Worm (Caenorhabditis elegans) whole organism, L4/young adult: ENCODE results near the gene vha-7.
"Not testable (repeated sequence)": the region's sequence is repeated elsewhere in the genome, so short reads cannot be mapped to it uniquely, and the experiment has no call there.

Source experiments
- W03F9.2 ChIP-seq: fragments of 150-350 bp; optimal IDR thresholded peaks from 2 replicates; lab custom pipeline; 2014; ENCODE audit warnings: missing biosample characterization, missing genetic modification characterization
- dao-5 ChIP-seq: sonication (generic microtip); optimal IDR thresholded peaks from 2 replicates; lab custom pipeline; 2016; ENCODE audit warnings: missing genotype, missing genetic modification characterization, moderate library complexity, missing compliant biosample characterization
- him-1 ChIP-seq: sonication (generic microtip); optimal IDR thresholded peaks from 2 replicates; lab custom pipeline; 2016; ENCODE audit warnings: missing genotype, missing genetic modification reagents, missing genetic modification characterization, missing compliant biosample characterization

Gene vha-7

DNA sequence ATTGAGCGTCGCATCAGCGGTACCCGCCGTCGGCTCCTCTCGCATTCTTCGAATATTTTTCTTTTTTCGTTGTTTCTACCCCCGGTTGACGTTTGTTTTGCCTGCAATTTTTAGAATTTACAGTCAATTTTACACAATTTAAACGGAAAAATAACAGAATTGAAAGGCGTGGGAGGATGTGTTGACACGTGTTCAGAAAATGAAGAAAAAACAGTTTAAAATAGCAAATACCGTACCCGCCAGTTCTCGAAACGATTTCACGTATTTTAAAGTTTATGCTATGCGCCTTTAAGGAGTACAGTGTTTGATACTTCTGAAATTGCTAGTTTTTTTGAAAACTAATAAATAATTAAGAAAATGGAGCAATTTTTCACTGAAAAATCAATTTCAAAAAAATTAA lies 9.3 kb upstream of the vha-7 start, which contains the start of gene ark-1:
Gene ark-1, minus strand, starts transcription at position 101 of the 400 bp plus-strand sequence.
- TF ChIP-seq dao-5 (tag; lab: Kevin White, UChicago) = no peak
- TF ChIP-seq him-1 (tag; lab: Kevin White, UChicago) = no peak
- TF ChIP-seq W03F9.2 (tag; lab: Kevin White, UChicago) = no peak

DNA sequence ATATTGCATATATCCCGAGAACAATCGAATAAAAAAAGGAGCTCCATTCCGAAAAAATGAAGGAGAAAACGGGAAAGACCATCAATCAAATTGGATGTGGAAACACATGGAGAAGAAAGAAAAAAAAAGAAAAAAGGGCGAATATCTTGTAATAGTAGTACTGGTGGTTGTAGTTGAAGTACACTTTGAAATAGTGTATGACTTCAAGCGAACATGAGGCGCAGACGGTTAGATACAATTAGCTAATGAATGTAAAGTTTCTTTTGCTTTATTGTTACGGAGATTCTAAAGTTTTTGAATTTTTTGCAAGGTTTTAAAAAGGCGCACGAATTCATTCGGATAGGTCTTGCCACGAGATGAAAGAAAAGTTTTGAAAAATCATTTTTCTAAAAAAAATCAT lies 7.8 kb upstream of the vha-7 start:
- TF ChIP-seq dao-5 (tag; lab: Kevin White, UChicago) (no peak), W03F9.2 (tag; lab: Kevin White, UChicago) (no peak)

DNA sequence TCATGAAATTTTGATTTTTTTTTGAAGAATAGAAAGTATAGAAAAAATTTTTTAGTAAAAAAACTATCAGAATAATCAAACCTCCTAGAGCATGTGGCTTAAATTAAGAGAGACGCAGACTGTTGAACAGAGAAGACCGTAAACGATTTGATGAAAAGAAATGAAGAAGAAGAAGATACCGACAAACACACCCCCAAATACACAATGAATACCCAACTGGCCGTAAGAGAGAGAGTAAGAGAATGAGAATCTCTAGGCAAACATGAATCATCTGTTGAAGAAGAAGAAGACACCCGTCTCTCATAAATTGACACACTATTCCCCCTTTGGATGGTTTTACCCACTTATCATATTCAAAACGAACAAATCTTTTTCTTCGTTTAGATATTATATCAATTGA lies 6.4 kb upstream of the vha-7 start:
- TF ChIP-seq W03F9.2 (tag; lab: Kevin White, UChicago) (no peak), him-1 (tag; lab: Kevin White, UChicago) (no peak), dao-5 (tag; lab: Kevin White, UChicago) (no peak)

DNA sequence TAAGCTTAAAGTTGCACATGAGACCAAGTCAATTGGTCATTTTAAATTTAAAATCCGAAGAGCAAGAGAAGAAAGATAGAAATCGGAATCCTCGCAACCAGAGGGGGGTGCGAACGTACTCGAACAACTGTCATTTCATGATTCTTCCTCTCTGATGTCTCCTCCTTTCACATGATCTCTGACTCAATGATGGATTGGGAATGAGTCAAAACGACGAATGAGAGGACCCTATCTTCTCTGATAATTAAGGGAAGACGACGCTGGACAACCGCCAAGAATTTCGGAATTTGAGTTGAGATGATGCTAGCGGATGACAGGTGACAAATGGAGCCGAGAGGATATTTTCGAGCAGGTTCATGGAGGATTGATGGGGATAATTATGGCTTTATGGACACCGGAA lies 2.9 kb upstream of the vha-7 start:
- no peak for TF ChIP-seq dao-5 (tag; lab: Kevin White, UChicago)
- TF ChIP-seq him-1 (tag; lab: Kevin White, UChicago) = no peak
- no peak for TF ChIP-seq W03F9.2 (tag; lab: Kevin White, UChicago)

DNA sequence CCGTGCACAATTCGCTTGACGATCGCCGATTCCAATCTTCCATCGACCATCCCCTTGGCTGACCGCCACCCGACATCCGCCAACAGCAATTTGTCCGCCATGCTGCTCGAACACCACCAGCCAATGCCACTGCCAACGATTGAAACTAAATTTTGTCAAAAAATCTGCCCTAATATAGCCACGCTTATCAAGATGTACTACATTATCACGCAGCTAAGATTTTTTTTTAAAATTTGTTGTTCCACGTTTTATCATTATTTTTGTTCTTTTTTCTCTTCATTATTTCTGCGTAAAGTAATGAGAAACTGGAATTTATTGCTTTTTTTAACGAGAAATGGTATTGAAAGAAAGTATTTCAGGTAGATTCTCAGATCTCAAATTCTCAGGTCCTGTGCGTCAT lies 951 bp upstream of the vha-7 start, which contains the start of gene C26H9A.3:
Gene C26H9A.3, minus strand, starts transcription at position 101 of the 400 bp plus-strand sequence.
- TF ChIP-seq him-1, W03F9.2, dao-5 (tag; lab: Kevin White, UChicago): not testable (repeated sequence)

DNA sequence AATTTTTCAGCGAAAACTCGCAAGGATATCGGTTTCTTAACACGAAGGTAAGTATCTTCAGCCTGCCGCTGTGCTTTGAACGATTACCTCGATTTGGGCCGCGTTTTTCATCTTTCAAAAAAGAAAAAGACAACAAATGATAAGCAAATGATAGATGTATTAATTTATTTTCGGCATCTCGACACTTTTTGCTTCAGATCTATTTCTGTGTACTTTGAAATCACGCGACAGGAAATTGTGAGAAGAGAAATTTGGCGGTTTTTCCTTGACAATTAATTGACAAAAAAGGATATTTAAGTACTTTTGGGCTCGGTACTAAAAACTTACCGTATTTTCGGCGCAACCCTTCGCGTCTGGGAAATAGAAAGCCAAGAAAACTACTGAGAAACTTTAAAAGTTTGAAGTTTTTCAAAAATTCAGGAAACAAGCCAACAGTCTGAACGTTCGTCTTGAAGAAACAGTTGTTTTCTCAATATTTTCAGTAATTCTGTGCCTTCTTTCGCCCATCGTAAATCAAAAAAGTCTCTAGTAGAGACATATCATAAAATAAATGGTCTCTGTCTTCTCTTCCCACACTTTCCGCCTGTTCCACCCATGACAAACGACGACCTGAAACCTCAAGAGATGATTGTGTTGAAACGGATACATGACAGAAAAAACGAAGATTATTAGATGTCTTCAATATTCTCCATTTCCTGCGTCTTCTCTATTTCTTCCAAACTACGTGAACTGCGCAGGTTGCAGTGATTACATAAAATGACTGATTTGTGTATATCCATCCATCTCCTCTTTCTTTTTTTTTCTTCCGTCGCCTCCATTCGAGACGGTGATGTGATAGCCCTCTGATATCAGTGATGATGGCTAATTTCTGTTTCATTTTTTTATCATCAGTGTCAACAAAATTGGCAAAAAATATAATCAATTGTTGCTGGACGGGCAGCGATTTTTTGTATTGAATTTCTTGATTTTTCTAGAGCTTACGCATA lies 906 bp downstream of the vha-7 start:
- TF ChIP-seq dao-5 (tag; lab: Kevin White, UChicago) (no peak), W03F9.2 (tag; lab: Kevin White, UChicago) (no peak), him-1 (tag; lab: Kevin White, UChicago) (no peak)

DNA sequence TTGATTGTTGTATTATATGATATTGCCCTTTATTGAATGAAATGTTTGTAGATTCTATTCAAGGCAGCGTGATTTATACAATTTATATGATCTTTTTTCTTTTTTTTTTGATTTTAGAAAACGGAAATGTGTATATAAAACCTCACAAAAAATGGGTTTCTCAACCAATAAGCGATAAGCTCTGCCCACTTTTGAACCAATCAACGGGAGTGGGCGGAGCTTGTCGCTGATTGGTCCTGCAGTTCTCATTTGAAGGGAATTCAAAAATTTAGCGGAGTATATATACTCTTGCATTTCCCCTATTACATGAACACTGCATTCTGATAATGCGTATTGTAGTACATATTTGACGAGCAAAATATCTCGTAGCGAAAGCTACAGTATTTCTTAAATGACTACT lies 10.3 kb downstream of the vha-7 start:
- TF ChIP-seq him-1 (tag; lab: Kevin White, UChicago) (no peak), W03F9.2 (tag; lab: Kevin White, UChicago) (no peak), dao-5 (tag; lab: Kevin White, UChicago) (no peak)

DNA sequence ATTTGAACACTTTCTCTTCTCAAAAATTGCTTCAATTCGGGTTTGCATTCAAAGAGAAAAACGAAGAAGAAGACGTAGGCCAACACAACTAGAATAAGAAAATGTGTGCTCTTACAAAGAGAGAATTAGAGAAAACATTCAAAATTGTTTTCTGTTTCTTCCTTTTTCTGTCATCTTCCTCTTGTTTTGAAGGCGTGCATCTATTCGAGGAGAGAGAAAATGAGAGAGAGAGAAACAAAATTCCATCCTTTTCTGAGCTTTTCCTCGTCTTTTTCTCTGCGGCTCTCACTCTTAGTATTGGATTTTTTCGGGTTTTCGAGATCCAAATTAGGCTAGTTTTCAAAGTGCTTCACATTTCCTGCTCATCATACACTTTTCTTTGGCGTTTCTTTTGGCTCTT lies 11.3 kb downstream of the vha-7 start:
- no peak for TF ChIP-seq dao-5 (tag; lab: Kevin White, UChicago)

DNA sequence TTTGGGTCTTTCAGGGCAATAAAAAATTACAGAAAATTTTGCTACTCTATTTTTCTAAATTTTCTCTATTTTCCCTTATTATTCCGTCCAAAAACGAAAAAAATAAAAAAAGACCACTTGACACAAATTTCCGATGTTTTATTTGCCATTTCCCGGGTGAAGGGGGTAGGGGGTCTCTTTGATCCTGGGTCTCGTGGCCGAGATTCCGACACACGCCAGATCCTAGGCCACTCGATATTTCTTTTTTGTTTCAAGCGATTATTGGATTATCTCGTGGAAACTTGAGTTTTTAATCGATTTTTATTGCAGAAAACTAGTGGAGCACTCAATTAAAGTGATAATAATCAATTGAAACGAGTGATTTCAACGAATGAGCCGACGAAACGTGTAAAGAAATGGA lies 12.8 kb downstream of the vha-7 start, which contains the start of the genes wdfy-3 and C26H9A.4:
Gene wdfy-3, plus strand, starts transcription at position 308 of the 400 bp plus-strand sequence.
Gene C26H9A.4, plus strand, starts transcription at position 317 of the 400 bp plus-strand sequence.
- TF ChIP-seq dao-5 (tag; lab: Kevin White, UChicago) (no peak), him-1 (tag; lab: Kevin White, UChicago) (no peak), W03F9.2 (tag; lab: Kevin White, UChicago) (no peak)

DNA sequence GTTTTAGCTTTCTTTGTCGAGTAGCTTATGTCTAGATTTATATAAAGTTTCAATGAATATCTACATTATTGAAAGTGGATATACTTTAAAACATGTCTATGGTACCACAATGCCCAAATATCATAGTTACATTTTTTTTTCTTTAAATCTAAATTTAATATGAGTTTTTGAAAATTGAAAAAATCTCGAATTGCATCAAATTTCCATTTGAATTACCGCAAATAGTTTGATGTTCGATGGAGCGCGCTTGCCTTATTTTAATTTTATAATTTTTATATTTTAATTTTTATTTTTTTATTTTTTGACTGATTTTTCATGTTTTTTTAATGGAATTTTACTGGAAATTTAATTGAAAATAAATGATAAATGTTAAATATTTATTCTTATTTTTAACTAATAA lies 34.4 kb downstream of the vha-7 start, which contains the start of gene T23B5.4:
Gene T23B5.4, plus strand, starts transcription at position 301 of the 400 bp plus-strand sequence.
- TF ChIP-seq W03F9.2 (tag; lab: Kevin White, UChicago) = no peak
- no peak for TF ChIP-seq him-1 (tag; lab: Kevin White, UChicago)
- TF ChIP-seq dao-5 (tag; lab: Kevin White, UChicago) = no peak

DNA sequence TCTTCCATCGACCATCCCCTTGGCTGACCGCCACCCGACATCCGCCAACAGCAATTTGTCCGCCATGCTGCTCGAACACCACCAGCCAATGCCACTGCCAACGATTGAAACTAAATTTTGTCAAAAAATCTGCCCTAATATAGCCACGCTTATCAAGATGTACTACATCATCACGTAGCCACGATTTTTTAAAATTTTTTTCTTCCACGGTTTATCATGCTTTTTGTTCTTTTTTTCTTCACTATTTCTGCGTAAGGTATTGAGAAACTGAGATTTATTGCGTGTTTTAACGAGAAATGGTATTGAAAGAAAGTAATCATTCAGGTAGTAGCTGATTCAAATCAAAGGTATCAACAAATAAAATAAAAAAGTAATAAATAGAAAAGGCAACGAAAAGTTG lies 36.9 kb downstream of the vha-7 start, which contains the start of gene T23B5.6:
Gene T23B5.6, minus strand, starts transcription at position 101 of the 400 bp plus-strand sequence.
- not testable (repeated sequence) for TF ChIP-seq W03F9.2, dao-5, him-1 (tag; lab: Kevin White, UChicago)

DNA sequence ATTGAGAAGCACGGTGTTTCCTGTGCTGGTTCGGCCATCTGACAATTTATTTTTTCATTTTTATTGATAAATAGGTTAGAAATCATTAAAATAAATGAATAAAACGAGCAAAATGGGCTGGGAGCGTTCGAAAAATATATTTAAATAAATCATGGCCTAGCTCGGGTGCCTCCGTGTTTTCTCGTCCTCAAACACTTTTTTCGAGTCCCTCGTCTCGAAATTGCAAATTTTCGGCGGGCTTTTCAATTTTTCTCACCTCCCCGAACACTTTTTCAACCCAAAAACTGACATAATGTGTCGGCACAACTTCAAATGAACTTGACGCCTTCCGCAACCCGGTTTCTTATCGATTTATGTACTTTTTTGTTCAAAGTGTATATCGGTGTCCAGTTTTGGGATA lies 44.1 kb downstream of the vha-7 start, which contains the start of gene prmt-9:
Gene prmt-9, minus strand, starts transcription at position 38 of the 400 bp plus-strand sequence.
- TF ChIP-seq dao-5 (tag; lab: Kevin White, UChicago) (no peak), W03F9.2 (tag; lab: Kevin White, UChicago) (no peak), him-1 (tag; lab: Kevin White, UChicago) (no peak)
